Worm (Caenorhabditis elegans) whole organism, L3 larva: ENCODE data around the gene M05D6.8.

Source experiments
- R02D3.7 ChIP-seq: fragments of 150-350 bp; optimal IDR thresholded peaks from 2 replicates; lab custom pipeline; 2014; ENCODE audit warnings: missing biosample characterization, missing genetic modification characterization
- ZK546.5 ChIP-seq: sonication (generic microtip); optimal IDR thresholded peaks from 2 replicates; lab custom pipeline; 2017; ENCODE audit warnings: missing biosample characterization, missing genetic modification characterization
- ama-1 ChIP-seq: fragments of 150-350 bp; optimal IDR thresholded peaks from 2 replicates; lab custom pipeline; 2018
- ceh-28 ChIP-seq: fragments of 150-350 bp; optimal IDR thresholded peaks from 2 replicates; lab custom pipeline; 2014; ENCODE audit warnings: missing biosample characterization, missing genetic modification reagents, missing genetic modification characterization
- egl-27 ChIP-seq: sonication (generic microtip); optimal IDR thresholded peaks from 4 replicates; lab custom pipeline; 2017; ENCODE audit warnings: missing biosample characterization, missing genetic modification reagents, missing genetic modification characterization
- egl-5 ChIP-seq: fragments of 150-350 bp; optimal IDR thresholded peaks from 2 replicates; lab custom pipeline; 2017; ENCODE audit warnings: missing biosample characterization, missing genetic modification reagents, missing genetic modification characterization, inconsistent platforms
- elt-1 ChIP-seq: fragments of 150-350 bp; optimal IDR thresholded peaks from 2 replicates; lab custom pipeline; 2014; ENCODE audit warnings: missing biosample characterization, missing genetic modification characterization
- elt-2 ChIP-seq: sonication (generic microtip); optimal IDR thresholded peaks from 2 replicates; lab custom pipeline; 2016; ENCODE audit warnings: missing genetic modification reagents, mild to moderate bottlenecking, missing genetic modification characterization, missing compliant biosample characterization
- elt-3 ChIP-seq, 3 experiments: fragments of 150-350 bp in 1 of 3; sonication (generic microtip) in 2 of 3; optimal IDR thresholded peaks; 2 replicates in 2 of 3; 4 replicates in 1 of 3; lab custom pipeline; 2014 to 2017; ENCODE audit warnings: missing biosample characterization in 3 of 3, missing genetic modification characterization in 3 of 3
- eor-1 ChIP-seq, 2 experiments: fragments of 150-350 bp; optimal IDR thresholded peaks; 2 replicates each; lab custom pipeline; 2014 to 2018; ENCODE audit warnings: missing biosample characterization in 2 of 2, missing genetic modification characterization in 2 of 2
- fos-1 ChIP-seq: fragments of 150-350 bp; optimal IDR thresholded peaks from 2 replicates; lab custom pipeline; 2014; ENCODE audit warnings: missing biosample characterization, missing genetic modification characterization
- hmg-11 ChIP-seq: sonication (generic microtip); optimal IDR thresholded peaks from 2 replicates; lab custom pipeline; 2016; ENCODE audit warnings: missing genetic modification characterization, missing compliant biosample characterization
- jun-1 ChIP-seq: fragments of 150-350 bp; optimal IDR thresholded peaks from 2 replicates; lab custom pipeline; 2014; ENCODE audit warnings: missing biosample characterization, missing genetic modification reagents, missing genetic modification characterization
- lin-15B ChIP-seq: fragments of 150-350 bp; optimal IDR thresholded peaks from 2 replicates; lab custom pipeline; 2014; ENCODE audit warnings: missing biosample characterization, missing genetic modification characterization
- lin-39 ChIP-seq: fragments of 150-350 bp; optimal IDR thresholded peaks from 2 replicates; lab custom pipeline; 2018; ENCODE audit warnings: missing biosample characterization, missing genetic modification reagents, missing genetic modification characterization
- mml-1 ChIP-seq: fragments of 150-350 bp; sonication (generic microtip); optimal IDR thresholded peaks from 3 replicates; lab custom pipeline; 2014; ENCODE audit warnings: missing biosample characterization, missing genetic modification characterization
- nfya-1 ChIP-seq: sonication (generic microtip); optimal IDR thresholded peaks from 2 replicates; lab custom pipeline; 2017; ENCODE audit warnings: missing genetic modification characterization, mild to moderate bottlenecking, missing compliant biosample characterization, antibody characterized with exemption, moderate library complexity; ENCODE audit not compliant: insufficient read depth
- nhr-12 ChIP-seq: fragments of 150-350 bp; optimal IDR thresholded peaks from 2 replicates; lab custom pipeline; 2014; ENCODE audit warnings: missing biosample characterization, missing genetic modification characterization
- nhr-23 ChIP-seq: fragments of 150-350 bp; optimal IDR thresholded peaks from 2 replicates; lab custom pipeline; 2014; ENCODE audit warnings: missing biosample characterization, missing genetic modification reagents, missing genetic modification characterization
- nhr-237 ChIP-seq: fragments of 150-350 bp; optimal IDR thresholded peaks from 2 replicates; lab custom pipeline; 2014; ENCODE audit warnings: missing biosample characterization, missing genetic modification characterization
- nhr-25 ChIP-seq: sonication (generic microtip); optimal IDR thresholded peaks from 2 replicates; lab custom pipeline; 2017; ENCODE audit warnings: missing biosample characterization, missing genetic modification characterization
- nhr-28 ChIP-seq: fragments of 150-350 bp; optimal IDR thresholded peaks from 2 replicates; lab custom pipeline; 2014; ENCODE audit warnings: missing biosample characterization, missing genetic modification characterization
- nhr-43 ChIP-seq: sonication (generic microtip); optimal IDR thresholded peaks from 2 replicates; lab custom pipeline; 2016; ENCODE audit warnings: mild to moderate bottlenecking, missing genetic modification characterization, missing compliant biosample characterization; ENCODE audit not compliant: poor library complexity, severe bottlenecking
- nhr-67 ChIP-seq: fragments of 150-350 bp; optimal IDR thresholded peaks from 2 replicates; lab custom pipeline; 2014; ENCODE audit warnings: missing biosample characterization, missing genetic modification characterization
- nhr-76 ChIP-seq: fragments of 150-350 bp; sonication (generic microtip); optimal IDR thresholded peaks from 5 replicates; lab custom pipeline; 2014; ENCODE audit warnings: missing biosample characterization, missing genetic modification characterization
- nhr-77 ChIP-seq: fragments of 150-350 bp; optimal IDR thresholded peaks from 2 replicates; lab custom pipeline; 2014; ENCODE audit warnings: missing biosample characterization, missing genetic modification characterization
- pha-4 ChIP-seq: fragments of 150-350 bp; optimal IDR thresholded peaks from 2 replicates; lab custom pipeline; 2014; ENCODE audit warnings: missing biosample characterization, missing genetic modification reagents, missing genetic modification characterization
- pqm-1 ChIP-seq: fragments of 150-350 bp; optimal IDR thresholded peaks from 2 replicates; lab custom pipeline; 2017; ENCODE audit warnings: missing biosample characterization, missing genetic modification characterization, inconsistent platforms
- snpc-4 ChIP-seq: fragments of 150-350 bp; optimal IDR thresholded peaks from 2 replicates; lab custom pipeline; 2014; ENCODE audit warnings: missing biosample characterization, missing genetic modification characterization
- unc-39 ChIP-seq: sonication (generic microtip); optimal IDR thresholded peaks from 4 replicates; lab custom pipeline; 2017; ENCODE audit warnings: missing biosample characterization, missing genetic modification characterization
- unc-62 ChIP-seq: fragments of 150-350 bp; sonication (generic microtip); optimal IDR thresholded peaks from 4 replicates; lab custom pipeline; 2014; ENCODE audit warnings: missing biosample characterization, missing genetic modification reagents, missing genetic modification characterization
- zag-1 ChIP-seq: fragments of 150-350 bp; optimal IDR thresholded peaks from 2 replicates; lab custom pipeline; 2014; ENCODE audit warnings: missing biosample characterization, missing genetic modification characterization
- ztf-11 ChIP-seq: fragments of 150-350 bp; optimal IDR thresholded peaks from 2 replicates; lab custom pipeline; 2014; ENCODE audit warnings: missing biosample characterization, missing genetic modification characterization

The M05D6.8 gene

DNA sequence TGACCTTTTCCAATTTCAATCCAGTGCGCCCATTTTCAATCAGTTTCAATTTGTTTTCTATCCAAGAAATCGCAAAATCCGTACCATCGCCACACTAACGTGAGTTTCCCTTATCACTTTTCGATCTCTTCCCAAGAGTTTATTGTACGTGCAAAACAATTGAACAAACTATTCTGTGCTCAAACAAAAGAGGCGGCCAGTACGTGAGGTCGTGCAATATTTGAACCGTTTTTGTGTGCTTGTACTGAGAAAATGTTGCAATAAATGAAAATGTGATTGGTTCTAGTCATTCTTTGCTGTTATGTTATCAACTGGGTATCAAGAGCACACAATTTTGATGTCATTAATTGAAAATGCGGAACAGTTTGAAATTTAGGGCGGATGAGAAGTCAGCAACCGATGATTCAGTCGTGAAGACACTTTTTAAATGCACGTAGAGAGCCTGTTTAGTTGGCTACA lies 21.4 kb downstream of the M05D6.8 start, which contains the start of gene F22B5.4:
Gene F22B5.4 (plus strand): TSS at position 51 of the 459 bp plus-strand sequence.
- TF ChIP-seq nhr-12 (tag; lab: Kevin White, UChicago) = no peak
- no peak for TF ChIP-seq hmg-11 (tag; lab: Kevin White, UChicago)
- peak; percentile 30 for TF ChIP-seq pqm-1 (tag; lab: Kevin White, UChicago)
- no peak for TF ChIP-seq egl-5 (tag; lab: Kevin White, UChicago)
- peak; percentile 12 for TF ChIP-seq jun-1
- TF ChIP-seq pha-4 (tag; lab: Kevin White, UChicago) = peak; percentile 55
- no peak for TF ChIP-seq ama-1 (lab: Kevin White, UChicago)
- TF ChIP-seq, all 47 proteins: peak for 3

DNA sequence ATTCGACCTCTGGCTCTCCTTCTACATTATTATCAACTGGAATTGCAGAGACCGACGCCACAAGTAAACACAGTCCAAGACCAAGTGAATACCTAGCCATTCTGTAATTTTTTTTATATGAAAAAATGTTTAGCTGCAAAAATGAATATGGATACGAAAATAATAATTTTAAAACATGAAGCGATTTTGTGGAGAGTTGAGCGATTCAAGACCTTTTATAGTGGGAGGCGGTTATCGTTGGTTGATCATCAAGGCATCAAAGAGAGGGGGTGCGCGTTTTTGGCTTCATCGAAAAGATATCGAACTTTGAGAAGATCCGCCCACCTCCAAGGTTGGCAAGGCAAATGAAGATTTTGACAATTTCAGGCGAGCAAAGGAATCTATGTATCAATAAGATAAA lies 24.3 kb downstream of the M05D6.8 start, which contains the start of gene cut-3:
Gene cut-3 (minus strand): TSS at position 101 of the 400 bp plus-strand sequence.
- TF ChIP-seq elt-2 (tag; lab: Kevin White, UChicago) (no peak), ZK546.5 (no peak), egl-27 (tag; lab: Kevin White, UChicago) (no peak)

DNA sequence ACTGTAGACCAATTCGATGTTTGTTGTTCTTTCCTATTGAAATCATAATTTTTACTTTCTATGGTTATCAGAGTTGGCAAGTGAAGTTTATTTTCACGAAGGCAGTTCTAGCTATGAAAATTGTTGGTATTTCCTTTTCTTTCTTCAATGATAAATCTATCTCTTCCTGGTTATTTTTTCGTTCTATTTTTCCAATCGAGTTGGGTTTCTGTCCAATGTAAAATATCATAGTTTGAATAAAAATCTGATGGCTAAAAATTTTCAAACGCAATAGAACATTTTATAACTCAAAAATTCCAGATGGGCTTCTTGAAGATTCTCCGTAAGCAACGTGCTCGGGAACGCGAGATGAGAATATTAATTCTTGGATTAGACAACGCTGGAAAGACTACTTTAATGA lies 27.0 kb downstream of the M05D6.8 start, which contains the start of gene evl-20:
Gene evl-20 (plus strand): TSS at position 301 of the 400 bp plus-strand sequence.
- TF ChIP-seq zag-1 (tag; lab: Kevin White, UChicago) = no peak
- TF ChIP-seq egl-27 (tag; lab: Kevin White, UChicago) = no peak
- no peak for TF ChIP-seq ceh-28 (tag; lab: Kevin White, UChicago)
- TF ChIP-seq nhr-25 (tag; lab: Kevin White, UChicago) = no peak

DNA sequence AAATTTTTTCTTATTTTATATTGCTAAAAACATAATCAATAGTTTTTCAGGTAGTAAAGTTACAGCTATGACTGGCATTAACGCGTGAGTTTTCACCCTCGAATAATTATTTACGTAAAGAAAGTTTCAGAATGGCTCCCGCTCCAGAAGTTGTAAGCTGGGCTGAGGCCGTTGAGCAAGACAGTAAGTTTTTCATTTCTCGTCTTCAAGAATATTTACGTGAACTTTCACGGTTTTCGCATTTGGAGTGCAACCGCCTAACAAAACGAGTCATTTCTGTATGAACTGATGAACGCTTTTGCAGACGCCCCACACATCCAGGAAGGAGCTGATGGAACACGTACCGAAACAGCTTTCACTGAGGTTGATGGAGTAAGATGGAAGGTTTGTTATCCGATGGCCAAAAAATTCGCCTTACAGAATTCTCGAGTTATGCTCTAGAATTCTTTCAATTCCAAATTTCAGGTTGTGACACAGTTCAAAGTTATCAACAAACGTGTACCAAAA lies 28.3 kb downstream of the M05D6.8 start, which contains the start of gene eif-3.G:
Gene eif-3.G (plus strand): TSS at position 51 of the 507 bp plus-strand sequence.
- TF ChIP-seq nhr-43 (no peak), unc-62 (no peak), nhr-28 (tag; lab: Kevin White, UChicago) (no peak), nhr-77 (tag; lab: Kevin White, UChicago) (no peak), fos-1 (tag; lab: Kevin White, UChicago) (no peak), nhr-25 (tag; lab: Kevin White, UChicago) (no peak), snpc-4 (tag; lab: Kevin White, UChicago) (no peak), mml-1 (no peak), eor-1 (tag; optimal IDR thresholded peaks at IDR 0.05; lab: Kevin White, UChicago) (no peak), elt-3 (tag; optimal IDR thresholded peaks at IDR 0.05; lab: Kevin White, UChicago) (no peak), ztf-11 (tag; lab: Kevin White, UChicago) (no peak), elt-1 (tag; lab: Kevin White, UChicago) (no peak), nhr-76 (tag; lab: Kevin White, UChicago) (no peak), nhr-237 (tag; lab: Kevin White, UChicago) (no peak)

DNA sequence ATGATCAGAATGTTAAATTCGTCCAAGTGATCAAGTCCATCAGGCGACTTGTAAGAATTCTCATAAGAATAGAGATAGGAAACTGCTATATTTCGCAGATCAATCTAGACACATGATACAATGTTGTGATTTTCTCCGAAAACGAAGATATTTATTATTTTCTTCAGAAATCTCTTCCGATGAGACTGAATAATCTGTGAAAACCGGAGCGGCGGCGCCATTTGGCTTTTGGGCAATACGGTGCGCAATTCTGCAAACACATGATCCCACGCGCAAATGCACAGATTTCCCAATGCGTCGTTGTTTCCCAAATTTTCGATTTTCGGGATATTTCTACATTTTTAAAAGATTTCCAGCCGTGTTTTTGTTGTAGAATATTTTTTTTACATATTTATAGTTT lies 28.9 kb downstream of the M05D6.8 start:
- TF ChIP-seq snpc-4 (tag; lab: Kevin White, UChicago) (peak; percentile 73), nfya-1 (peak; percentile 66), nhr-23 (peak; percentile 53), lin-39 (tag; lab: Kevin White, UChicago) (peak; percentile 52), elt-2 (tag; lab: Kevin White, UChicago) (peak; percentile 19), R02D3.7 (tag; lab: Kevin White, UChicago) (peak; percentile 7), nhr-43 (peak; percentile 78), lin-15B (tag; lab: Kevin White, UChicago) (peak; percentile 17), unc-39 (tag; lab: Kevin White, UChicago) (no peak), nhr-67 (tag; lab: Kevin White, UChicago) (no peak), unc-62 (no peak), nhr-25 (tag; lab: Kevin White, UChicago) (peak; percentile 27), hmg-11 (tag; lab: Kevin White, UChicago) (peak; percentile 78), elt-3 (tag; optimal IDR thresholded peaks at IDR 0.05; lab: Kevin White, UChicago) (no peak)
